Worm (Caenorhabditis elegans): ENCODE data around the gene C07B5.3.

- TF ChIP-seq med-1 (GFP tag; optimal IDR thresholded peaks at IDR 0.05; ENCODE audit: insufficient read depth) (no peak), klf-2 (GFP tag; conservative IDR thresholded peaks at IDR 0.05) (no peak), ref-1 (GFP tag; conservative IDR thresholded peaks at IDR 0.05) (no peak), flt-1 (GFP tag; IDR thresholded peaks at IDR 0.05) (no peak), T22C8.4 (GFP tag; IDR thresholded peaks at IDR 0.05) (no peak), cog-1 (tag; optimal IDR thresholded peaks at IDR 0.05) (no peak), ztf-29 (GFP tag; IDR thresholded peaks at IDR 0.05) (no peak)
These were observed 23.7 kb downstream of the C07B5.3 start for ce11 chrX:9499355-9499754.
